Fruit fly (Drosophila melanogaster): ENCODE results near the gene CycJ.
A peak's percentile ranks its signal among the peaks of the same experiment; 100 is the strongest.

CycJ gene

DNA sequence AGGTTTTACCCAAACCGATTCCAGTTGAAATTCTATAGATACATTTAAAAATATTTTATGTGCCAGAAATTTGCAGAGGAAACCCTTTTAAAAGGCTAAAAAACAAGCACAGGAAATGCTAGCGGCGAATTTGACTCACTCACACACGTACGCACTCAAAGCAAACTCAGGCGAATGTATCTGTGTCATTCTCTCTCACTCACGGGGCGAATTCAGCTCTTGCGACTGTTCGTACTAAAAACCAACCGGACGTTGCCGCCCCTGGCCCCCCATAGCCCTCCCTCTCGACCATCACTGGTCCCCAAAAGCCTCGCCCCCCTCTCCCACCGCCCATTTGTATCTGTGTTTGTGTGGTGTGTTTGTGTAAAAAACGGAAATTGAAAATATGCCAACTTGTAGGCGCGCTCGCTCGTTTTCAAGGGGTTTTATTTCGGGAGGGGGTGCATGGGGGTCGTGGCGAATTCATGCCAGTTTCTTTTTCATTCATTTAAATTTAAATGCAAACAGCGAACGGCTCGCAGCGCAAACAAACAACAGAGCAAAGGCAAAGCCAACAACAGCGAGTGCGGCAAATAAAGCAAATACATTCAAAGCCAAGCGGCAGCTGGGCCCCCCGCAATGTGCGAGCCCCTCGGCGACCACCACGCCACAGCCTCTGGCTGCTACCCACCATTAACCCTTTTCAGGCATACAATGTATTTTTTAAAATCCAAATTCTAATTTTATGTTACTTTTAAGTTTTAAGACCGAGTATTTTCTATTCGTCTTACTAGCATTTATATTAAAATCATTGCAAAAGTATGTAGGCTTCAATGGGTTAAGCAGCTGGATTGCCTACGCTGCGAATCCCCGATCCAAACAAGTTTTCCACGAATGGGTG is 47.8 kb upstream of the CycJ start (continued):
- TF ChIP-seq CG17359 (tag; optimal IDR thresholded peaks at IDR 0.05), result peak; percentile 84
- peak; percentile 76 for TF ChIP-seq CG7556 (GFP tag; optimal IDR thresholded peaks at IDR 0.05)
- TF ChIP-seq Usf (GFP tag; optimal IDR thresholded peaks at IDR 0.05), result peak; percentile 21
- peak; percentile 22 for TF ChIP-seq Sry-β (GFP tag; optimal IDR thresholded peaks at IDR 0.05)
- no peak for TF ChIP-seq trem (tag; optimal IDR thresholded peaks at IDR 0.05)
- peak; percentile 62 for TF ChIP-seq exex (tag; optimal IDR thresholded peaks at IDR 0.05)
- TF ChIP-seq crc (GFP tag; optimal IDR thresholded peaks at IDR 0.05), result peak; percentile 33
- TF ChIP-seq Bdp1 (GFP tag; optimal IDR thresholded peaks at IDR 0.05), result peak; percentile 41
- TF ChIP-seq luna (GFP tag; optimal IDR thresholded peaks at IDR 0.05), result peak; percentile 5
- TF ChIP-seq CG2678 (tag; optimal IDR thresholded peaks at IDR 0.05), result peak; percentile 79
- peak; percentile 77 for TF ChIP-seq CG9727 (GFP tag; optimal IDR thresholded peaks at IDR 0.05)
- TF ChIP-seq fd64A (GFP tag; optimal IDR thresholded peaks at IDR 0.05), result peak; percentile 39
- peak; percentile 51 for TF ChIP-seq GATAe (GFP tag; conservative IDR thresholded peaks at IDR 0.05)
- TF ChIP-seq Dref (GFP tag; IDR thresholded peaks at IDR 0.05), result no peak
- TF ChIP-seq MTF-1 (GFP tag; optimal IDR thresholded peaks at IDR 0.05; ENCODE audit: borderline replicate concordance), result peak; percentile 50
- TF ChIP-seq CG16779 (GFP tag; IDR thresholded peaks at IDR 0.05), result peak; percentile 74
- TF ChIP-seq vfl (GFP tag; optimal IDR thresholded peaks at IDR 0.05), result peak; percentile 26
- peak; percentile 90 for TF ChIP-seq ash1 (GFP tag; optimal IDR thresholded peaks at IDR 0.05)
- no peak for TF ChIP-seq CG4617 (GFP tag; optimal IDR thresholded peaks at IDR 0.05; ENCODE audit: borderline replicate concordance)
- TF ChIP-seq klu (GFP tag; IDR thresholded peaks at IDR 0.05), result peak; percentile 63
- TF ChIP-seq gro (GFP tag; optimal IDR thresholded peaks at IDR 0.05), result peak; percentile 80
- TF ChIP-seq CG9609 (GFP tag; optimal IDR thresholded peaks at IDR 0.05), result peak; percentile 67
- peak; percentile 14 for TF ChIP-seq CG13775 (GFP tag; optimal IDR thresholded peaks at IDR 0.05)
- peak; percentile 66 for TF ChIP-seq CG1792 (GFP tag; optimal IDR thresholded peaks at IDR 0.05)
- TF ChIP-seq gce (GFP tag; IDR thresholded peaks at IDR 0.05), result peak; percentile 60; the same call in 2 of the 3 replicates
- TF ChIP-seq CG3407 (GFP tag; optimal IDR thresholded peaks at IDR 0.05), result peak; percentile 63
- TF ChIP-seq kni (GFP tag; optimal IDR thresholded peaks at IDR 0.05), result peak; percentile 94
- TF ChIP-seq CG7839 (tag; optimal IDR thresholded peaks at IDR 0.05), result peak; percentile 78
- TF ChIP-seq CG12659 (GFP tag; optimal IDR thresholded peaks at IDR 0.05), result peak; percentile 76
- TF ChIP-seq NFAT (GFP tag; IDR thresholded peaks at IDR 0.05), result peak; percentile 80
- peak; percentile 24 for TF ChIP-seq CG3995 (GFP tag; optimal IDR thresholded peaks at IDR 0.05)
- TF ChIP-seq jing (GFP tag; optimal IDR thresholded peaks at IDR 0.05), result peak; percentile 23
- TF ChIP-seq CG4820 (GFP tag; optimal IDR thresholded peaks at IDR 0.05), result peak; percentile 40
- peak; percentile 58 for TF ChIP-seq Oaz (GFP tag; IDR thresholded peaks at IDR 0.05)
- peak; percentile 78 for TF ChIP-seq wdn (GFP tag; IDR thresholded peaks at IDR 0.05)
- TF ChIP-seq sqz (GFP tag; optimal IDR thresholded peaks at IDR 0.05), result peak; percentile 76
- TF ChIP-seq CG8290 (GFP tag; optimal IDR thresholded peaks at IDR 0.05), result no peak
- peak; percentile 25 to 97 for TF ChIP-seq CG8290 (tag; optimal IDR thresholded peaks at IDR 0.05)
- no peak for TF ChIP-seq disco-r (GFP tag; optimal IDR thresholded peaks at IDR 0.05)
- TF ChIP-seq CG15696 (tag; optimal IDR thresholded peaks at IDR 0.05), result no peak
- no peak; the same call in 2 of the 3 replicates for TF ChIP-seq CG16813 (GFP tag; IDR thresholded peaks at IDR 0.05; ENCODE audit: partially characterized antibody)
- TF ChIP-seq CG14014 (GFP tag; IDR thresholded peaks at IDR 0.05), result peak; percentile 90
- TF ChIP-seq Jarid2 (GFP tag; optimal IDR thresholded peaks at IDR 0.05), result peak; percentile 40
- peak; percentile 30 for TF ChIP-seq Abd-B (GFP tag; optimal IDR thresholded peaks at IDR 0.05)
- TF ChIP-seq CG32772 (GFP tag; IDR thresholded peaks at IDR 0.05), result peak; percentile 77
- TF ChIP-seq B-H1 (GFP tag; IDR thresholded peaks at IDR 0.05), result peak; percentile 74
- peak; percentile 59 for TF ChIP-seq gsb (GFP tag; IDR thresholded peaks at IDR 0.05)
- TF ChIP-seq stc (GFP tag; IDR thresholded peaks at IDR 0.05), result peak; percentile 69
- peak; percentile 76 for TF ChIP-seq Vsx1 (GFP tag; optimal IDR thresholded peaks at IDR 0.05)
